Fruit fly (Drosophila melanogaster): ENCODE data around the gene CG13634.
A peak's percentile ranks its signal among the peaks of the same experiment; 100 is the strongest.

CG13634 gene

DNA sequence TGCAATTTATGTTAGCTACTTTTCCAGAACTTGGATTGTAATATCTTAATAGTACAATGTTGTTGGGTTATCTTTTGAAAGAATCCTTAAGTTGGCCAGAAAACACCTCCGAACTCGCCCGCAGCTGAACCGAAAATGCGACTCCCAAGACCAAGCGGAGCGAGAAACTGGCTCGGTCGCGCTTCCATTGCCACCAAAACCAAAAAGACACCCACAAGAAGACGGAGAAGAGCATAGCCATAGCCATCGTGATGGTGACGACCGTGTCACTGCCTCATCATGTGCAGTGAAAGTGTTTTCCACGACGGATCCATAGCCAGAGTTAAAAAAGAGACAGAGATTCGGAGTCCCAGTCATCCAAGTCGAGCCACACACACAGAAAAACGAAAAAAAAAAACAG is at the start of gene CG13634:
Gene CG13634, minus strand, starts transcription at position 101 of the 400 bp plus-strand sequence.
- TF ChIP-seq ovo (GFP tag; optimal IDR thresholded peaks at IDR 0.05) (no peak), CG1620 (GFP tag; optimal IDR thresholded peaks at IDR 0.05) (no peak), cnc (optimal IDR thresholded peaks at IDR 0.05) (no peak), kay (GFP tag; ENCODE audit: borderline replicate concordance) (no peak), CG11617 (GFP tag; optimal IDR thresholded peaks at IDR 0.05) (no peak), bab1 (GFP tag; optimal IDR thresholded peaks at IDR 0.05) (no peak), Hr96 (GFP tag; optimal IDR thresholded peaks at IDR 0.05) (no peak), CG7101 (tag; optimal IDR thresholded peaks at IDR 0.05) (no peak), Mnt (GFP tag; optimal IDR thresholded peaks at IDR 0.05) (no peak), CG33017 (tag; optimal IDR thresholded peaks at IDR 0.05) (no peak), CG7045 (GFP tag; optimal IDR thresholded peaks at IDR 0.05) (no peak), CG12768 (GFP tag; optimal IDR thresholded peaks at IDR 0.05) (no peak), CG5204 (GFP tag; optimal IDR thresholded peaks at IDR 0.05) (no peak), cic (GFP tag; optimal IDR thresholded peaks at IDR 0.05) (no peak)

DNA sequence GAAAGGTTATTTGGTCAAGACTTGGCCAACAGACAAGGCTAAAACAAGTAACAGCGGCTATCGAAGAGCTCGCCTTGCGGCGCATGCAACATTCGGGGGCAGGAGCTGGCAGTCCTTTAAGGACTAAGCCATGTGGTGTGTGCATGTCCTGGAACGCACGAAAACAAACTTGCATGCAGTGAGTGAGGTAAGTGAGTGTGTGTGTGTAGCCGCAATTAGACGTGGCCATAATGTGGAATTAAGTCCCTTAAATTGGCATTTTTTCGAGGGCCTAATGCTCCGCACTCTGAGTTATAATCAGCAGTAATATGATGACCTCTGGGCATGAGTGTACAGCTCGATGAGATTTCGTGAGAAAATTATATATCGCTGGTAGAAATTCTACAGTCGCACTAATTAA is 43.7 kb upstream of the CG13634 start, which contains the start of gene sosie:
Gene sosie, plus strand, starts transcription at position 301 of the 400 bp plus-strand sequence.
- TF ChIP-seq CG14711 (tag; optimal IDR thresholded peaks at IDR 0.05) (no peak), Clk (GFP tag; optimal IDR thresholded peaks at IDR 0.05) (no peak), CG12768 (GFP tag; optimal IDR thresholded peaks at IDR 0.05) (no peak), bab1 (GFP tag; optimal IDR thresholded peaks at IDR 0.05) (no peak)

DNA sequence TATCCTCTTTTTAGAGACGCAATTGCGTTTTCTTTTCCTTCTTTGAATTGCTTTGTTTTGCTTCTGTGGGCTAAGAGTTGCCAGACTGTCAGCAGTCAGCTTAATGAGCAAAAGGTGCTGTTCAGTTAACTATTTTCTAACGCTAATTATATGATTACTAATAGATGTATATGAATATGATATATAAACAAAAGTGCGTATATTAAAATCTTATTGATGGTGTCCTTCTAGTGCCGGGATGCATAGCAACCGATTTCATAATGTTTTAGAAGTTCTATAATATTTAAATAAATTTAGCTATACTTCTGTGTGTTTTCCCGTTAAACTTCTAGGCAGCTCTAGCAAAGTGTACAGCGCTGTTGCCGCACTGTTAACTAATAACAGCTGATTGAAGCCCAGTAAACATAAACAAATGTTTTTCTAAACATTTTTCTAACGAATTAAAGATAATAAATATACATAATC is 40.0 kb upstream of the CG13634 start, which contains the start of the genes Kaz and CG43273:
Gene Kaz, minus strand, starts transcription at position 73 of the 465 bp plus-strand sequence.
Gene CG43273, plus strand, starts transcription at position 415 of the 465 bp plus-strand sequence.
- TF ChIP-seq toe (GFP tag; optimal IDR thresholded peaks at IDR 0.05) (peak; percentile 71), ovo (GFP tag; optimal IDR thresholded peaks at IDR 0.05) (peak; percentile 46), bab1 (GFP tag; optimal IDR thresholded peaks at IDR 0.05) (peak; percentile 76), CG5204 (GFP tag; optimal IDR thresholded peaks at IDR 0.05) (peak; percentile 40), cic (GFP tag; optimal IDR thresholded peaks at IDR 0.05) (no peak), CG33017 (tag; optimal IDR thresholded peaks at IDR 0.05) (peak; percentile 37), Mnt (GFP tag; optimal IDR thresholded peaks at IDR 0.05) (peak; percentile 25), CG7101 (tag; optimal IDR thresholded peaks at IDR 0.05) (peak; percentile 67), Crg-1 (GFP tag; optimal IDR thresholded peaks at IDR 0.05) (peak; percentile 14), kay (GFP tag; ENCODE audit: borderline replicate concordance) (peak; percentile 62), pad (GFP tag; optimal IDR thresholded peaks at IDR 0.05) (peak; percentile 36), tj (GFP tag; optimal IDR thresholded peaks at IDR 0.05) (peak; percentile 35), CG14711 (tag; optimal IDR thresholded peaks at IDR 0.05) (peak; percentile 67), CG11617 (GFP tag; optimal IDR thresholded peaks at IDR 0.05) (peak; percentile 54), Hr96 (GFP tag; optimal IDR thresholded peaks at IDR 0.05) (no peak), CG1620 (GFP tag; optimal IDR thresholded peaks at IDR 0.05) (peak; percentile 67), cnc (optimal IDR thresholded peaks at IDR 0.05) (no peak), Clk (GFP tag; optimal IDR thresholded peaks at IDR 0.05) (no peak), CG7045 (GFP tag; optimal IDR thresholded peaks at IDR 0.05) (peak; percentile 41), CG12768 (GFP tag; optimal IDR thresholded peaks at IDR 0.05) (no peak)

DNA sequence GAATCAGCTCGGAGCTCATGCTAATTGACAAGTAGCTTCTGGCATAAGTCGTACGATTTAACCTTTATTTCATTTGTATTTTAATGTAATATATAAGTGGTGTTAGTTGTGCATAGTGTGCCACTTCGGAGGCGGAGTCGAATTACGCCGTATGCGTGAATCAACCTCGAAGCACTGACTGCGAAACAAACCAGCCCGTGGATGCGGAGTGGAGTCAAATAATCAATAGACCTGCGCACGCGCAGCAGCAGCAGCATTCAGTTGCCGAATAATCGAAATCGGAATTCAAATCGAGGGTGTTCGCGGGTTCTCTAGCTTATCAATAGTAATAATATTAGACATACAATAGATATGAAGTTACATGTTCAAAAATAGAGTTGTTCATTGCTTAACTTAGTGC is 38.3 kb upstream of the CG13634 start, which contains the start of gene RabX4:
Gene RabX4, minus strand, starts transcription at position 176 of the 400 bp plus-strand sequence.
- peak; percentile 35 for TF ChIP-seq kay (GFP tag; ENCODE audit: borderline replicate concordance)
- no peak for TF ChIP-seq pad (GFP tag; optimal IDR thresholded peaks at IDR 0.05)
- TF ChIP-seq Crg-1 (GFP tag; optimal IDR thresholded peaks at IDR 0.05) = no peak

DNA sequence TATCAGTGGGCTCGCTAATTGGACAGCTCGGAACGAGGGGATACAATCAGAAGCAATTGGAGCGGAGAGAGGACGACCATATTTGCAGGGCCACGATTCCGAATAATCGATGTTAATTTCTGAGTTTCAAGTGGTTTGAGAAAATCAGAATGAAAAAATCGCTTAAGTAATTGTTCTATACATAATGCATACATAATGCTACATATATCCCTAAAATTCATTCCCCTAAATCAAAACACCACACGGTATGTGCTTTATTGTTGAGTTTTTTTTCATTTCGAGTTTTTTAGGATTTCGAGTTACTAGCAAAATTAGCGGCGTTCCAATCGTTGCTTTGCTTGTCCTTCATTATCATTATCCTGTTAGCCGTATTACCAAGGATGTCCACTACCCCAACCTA is 35.6 kb upstream of the CG13634 start, which contains the start of gene niki:
Gene niki, minus strand, starts transcription at position 101 of the 400 bp plus-strand sequence.
- no peak for TF ChIP-seq CG11617 (GFP tag; optimal IDR thresholded peaks at IDR 0.05)
- no peak for TF ChIP-seq CG5204 (GFP tag; optimal IDR thresholded peaks at IDR 0.05)
- TF ChIP-seq CG1620 (GFP tag; optimal IDR thresholded peaks at IDR 0.05) = no peak
- no peak for TF ChIP-seq CG7101 (tag; optimal IDR thresholded peaks at IDR 0.05)

DNA sequence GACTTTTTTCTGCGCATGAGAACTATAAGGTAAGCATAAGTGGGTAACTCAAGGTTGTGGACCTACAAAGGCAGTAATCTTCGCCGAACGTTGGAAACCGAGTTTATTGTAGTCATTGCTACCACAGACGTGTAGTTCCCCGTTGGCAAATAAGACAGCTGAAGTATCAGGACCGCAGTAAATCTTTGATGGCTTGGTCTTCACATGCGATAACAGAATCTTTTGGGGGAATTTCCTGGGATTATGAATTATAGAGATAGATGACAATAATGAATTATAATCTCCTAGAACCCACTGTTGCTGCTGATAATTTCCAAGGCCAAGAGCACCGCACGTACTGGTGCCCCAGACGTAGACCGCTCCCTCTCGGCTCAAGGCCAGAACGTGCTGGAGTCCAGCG is 33.1 kb upstream of the CG13634 start:
- no peak for TF ChIP-seq CG7045 (GFP tag; optimal IDR thresholded peaks at IDR 0.05)
- TF ChIP-seq CG11617 (GFP tag; optimal IDR thresholded peaks at IDR 0.05) = no peak
- TF ChIP-seq CG7101 (tag; optimal IDR thresholded peaks at IDR 0.05) = no peak
- no peak for TF ChIP-seq bab1 (GFP tag; optimal IDR thresholded peaks at IDR 0.05)
- no peak for TF ChIP-seq Crg-1 (GFP tag; optimal IDR thresholded peaks at IDR 0.05)
- TF ChIP-seq CG33017 (tag; optimal IDR thresholded peaks at IDR 0.05) = no peak

DNA sequence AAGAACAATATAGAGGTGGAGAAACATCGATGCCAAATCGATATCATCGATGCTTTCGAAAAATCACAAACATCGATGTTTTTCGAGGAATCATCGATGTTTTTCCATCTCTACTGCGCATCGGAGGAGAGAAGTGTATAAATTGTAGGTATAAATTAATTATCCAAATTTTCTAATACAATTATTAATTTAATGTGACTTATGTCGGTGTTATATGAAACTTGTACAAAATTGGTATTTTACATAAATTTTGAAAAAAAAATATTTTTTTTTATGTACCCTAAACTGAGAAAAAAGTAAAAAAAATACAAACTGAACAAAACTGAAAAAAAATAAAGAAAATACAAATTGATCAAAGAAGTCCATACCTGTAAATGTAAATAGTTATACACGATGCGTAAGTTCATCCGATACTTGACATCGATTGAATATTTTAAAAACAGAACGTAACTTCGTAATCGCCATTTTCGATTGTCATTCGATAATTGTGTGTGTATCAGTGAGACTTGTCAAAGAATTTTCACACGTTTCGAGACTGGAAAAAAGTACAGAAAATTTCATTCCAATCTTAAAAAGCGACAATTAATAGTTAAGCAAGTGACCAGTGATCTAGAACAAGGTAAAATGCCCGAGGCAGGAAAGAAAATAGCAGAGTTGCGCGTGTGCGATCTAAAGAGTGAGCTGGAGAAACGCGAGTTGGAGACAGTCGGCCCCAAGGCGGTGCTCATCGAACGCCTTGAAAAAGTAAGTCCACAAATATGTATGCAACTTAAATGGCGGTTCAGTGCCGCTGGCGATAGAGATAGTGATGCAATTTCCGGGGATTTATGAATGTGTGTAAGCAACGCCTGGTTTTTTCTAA is 27.3 kb upstream of the CG13634 start, which contains the start of the genes CG5808 and Saf-B:
Gene CG5808, minus strand, starts transcription at position 15 of the 862 bp plus-strand sequence.
Gene Saf-B, plus strand, starts transcription at position 472 of the 862 bp plus-strand sequence.
- TF ChIP-seq bab1 (GFP tag; optimal IDR thresholded peaks at IDR 0.05) (no peak), CG33017 (tag; optimal IDR thresholded peaks at IDR 0.05) (no peak), tj (GFP tag; optimal IDR thresholded peaks at IDR 0.05) (peak; percentile 5), CG1620 (GFP tag; optimal IDR thresholded peaks at IDR 0.05) (peak; percentile 53), CG5204 (GFP tag; optimal IDR thresholded peaks at IDR 0.05) (no peak), CG14711 (tag; optimal IDR thresholded peaks at IDR 0.05) (peak; percentile 44), CG12768 (GFP tag; optimal IDR thresholded peaks at IDR 0.05) (peak; percentile 38), cic (GFP tag; optimal IDR thresholded peaks at IDR 0.05) (no peak), CG11617 (GFP tag; optimal IDR thresholded peaks at IDR 0.05) (peak; percentile 45)
